Fruit fly (Drosophila melanogaster): ENCODE data around the gene S-Lap1.

S-Lap1 gene

dm6 chr3L:8661793-8662669 lies 45.0 kb downstream of the S-Lap1 start:
- TF ChIP-seq CG6765 (GFP tag; optimal IDR thresholded peaks at IDR 0.05) (no peak), sens (GFP tag) (peak; percentile 61)

dm6 chr3L:8666098-8666497 lies 49.1 kb downstream of the S-Lap1 start:
- no peak for TF ChIP-seq YL-1 (GFP tag; optimal IDR thresholded peaks at IDR 0.05)
- TF ChIP-seq Ets65A (GFP tag): peak; percentile 4
- no peak for TF ChIP-seq H2.0 (GFP tag; IDR thresholded peaks at IDR 0.05)
- peak; percentile 27 for TF ChIP-seq CG15479 (GFP tag; optimal IDR thresholded peaks at IDR 0.05)
- peak in 1 of 2 experiments; percentile 87 for TF ChIP-seq tll (GFP tag; optimal IDR thresholded peaks at IDR 0.05)
- TF ChIP-seq cad (GFP tag; optimal IDR thresholded peaks at IDR 0.05): peak; percentile 25
- peak; percentile 72 for TF ChIP-seq zen (tag; optimal IDR thresholded peaks at IDR 0.05)

dm6 chr3L:8667809-8668593 lies 51.0 kb downstream of the S-Lap1 start:
- TF ChIP-seq shn (GFP tag; optimal IDR thresholded peaks at IDR 0.05) (no peak), tll (GFP tag; optimal IDR thresholded peaks at IDR 0.05) (no peak), ftz-f1 (GFP tag; optimal IDR thresholded peaks at IDR 0.05) (no peak), ap (GFP tag; IDR thresholded peaks at IDR 0.05) (0 out of 2 replicates have a peak, but pooled peaks have one; percentile 6), crol (GFP tag; IDR thresholded peaks at IDR 0.05) (peak; percentile 60), CG18262 (tag; optimal IDR thresholded peaks at IDR 0.05) (peak; percentile 74), toy (GFP tag; IDR thresholded peaks at IDR 0.05) (no peak), CG4360 (GFP tag; IDR thresholded peaks at IDR 0.05) (no peak), prd (optimal IDR thresholded peaks at IDR 0.05) (no peak), prd (GFP tag; IDR thresholded peaks at IDR 0.05) (peak; percentile 11; the same call in 1 of the 3 replicates), Mad (GFP tag; optimal IDR thresholded peaks at IDR 0.05) (no peak), ranshi (GFP tag; IDR thresholded peaks at IDR 0.05) (no peak), CG12744 (GFP tag; optimal IDR thresholded peaks at IDR 0.05) (no peak), Pdp1 (GFP tag; optimal IDR thresholded peaks at IDR 0.05) (no peak), hth (optimal IDR thresholded peaks at IDR 0.05) (no peak), Hmr (GFP tag; optimal IDR thresholded peaks at IDR 0.05) (no peak), NfI (GFP tag; optimal IDR thresholded peaks at IDR 0.05) (no peak), sc (optimal IDR thresholded peaks at IDR 0.05) (no peak), sc (GFP tag; optimal IDR thresholded peaks at IDR 0.05) (no peak), twi (tag; optimal IDR thresholded peaks at IDR 0.05) (peak; percentile 7), Chrac-16 (GFP tag; optimal IDR thresholded peaks at IDR 0.05) (peak; percentile 28), hbn (GFP tag; IDR thresholded peaks at IDR 0.05; ENCODE audit: partially characterized antibody) (no peak), CTCF (GFP tag; optimal IDR thresholded peaks at IDR 0.05) (no peak), onecut (GFP tag; IDR thresholded peaks at IDR 0.05) (peak; percentile 15; the same call in 1 of the 2 replicates), Tbp (GFP tag; optimal IDR thresholded peaks at IDR 0.05) (no peak), CG6791 (GFP tag; IDR thresholded peaks at IDR 0.05; ENCODE audit: partially characterized antibody) (no peak), CG15073 (GFP tag; optimal IDR thresholded peaks at IDR 0.05) (no peak), zen2 (GFP tag; IDR thresholded peaks at IDR 0.05; ENCODE audit: partially characterized antibody) (no peak), sug (tag; optimal IDR thresholded peaks at IDR 0.05) (no peak), Eip74EF (GFP tag; optimal IDR thresholded peaks at IDR 0.05) (peak in 1 of 2 experiments; percentile 8), CG30431 (GFP tag; optimal IDR thresholded peaks at IDR 0.05) (no peak), btn (GFP tag; optimal IDR thresholded peaks at IDR 0.05) (no peak), CG12219 (GFP tag; optimal IDR thresholded peaks at IDR 0.05) (peak; percentile 10), D19A (tag; optimal IDR thresholded peaks at IDR 0.05) (peak; percentile 45), CG6854 (GFP tag; optimal IDR thresholded peaks at IDR 0.05) (no peak), trh (GFP tag; optimal IDR thresholded peaks at IDR 0.05) (no peak), bab2 (GFP tag; optimal IDR thresholded peaks at IDR 0.05) (no peak)

Data from whole organism, embryonic.